Fruit fly (Drosophila melanogaster) whole organism, embryonic: ENCODE data around the gene Irk1.

ENCODE experiments used
- CG15269 ChIP-seq: fragments of 200-800 bp; sonication (Bioruptor generic); optimal IDR thresholded peaks from 2 replicates; lab custom pipeline; 2018; ENCODE audit warnings: missing biosample characterization, mild to moderate bottlenecking, missing genetic modification characterization, moderate library complexity
- CG17612 ChIP-seq: fragments of 200-800 bp; sonication (Bioruptor generic); IDR thresholded peaks from 2 replicates; pipeline ENCODE4 v1.3.6; 2022; ENCODE audit warnings: missing biosample characterization, missing genetic modification characterization
- CG4854 ChIP-seq: fragments of 200-800 bp; sonication (Bioruptor generic); optimal IDR thresholded peaks from 2 replicates; lab custom pipeline; 2016; ENCODE audit warnings: missing biosample characterization, missing genetic modification characterization, inconsistent platforms
- unpg ChIP-seq: fragments of 200-800 bp; sonication (Bioruptor generic); optimal IDR thresholded peaks from 3 replicates; lab custom pipeline; 2018; ENCODE audit warnings: missing biosample characterization, mild to moderate bottlenecking, missing genetic modification characterization, moderate library complexity

DNA sequence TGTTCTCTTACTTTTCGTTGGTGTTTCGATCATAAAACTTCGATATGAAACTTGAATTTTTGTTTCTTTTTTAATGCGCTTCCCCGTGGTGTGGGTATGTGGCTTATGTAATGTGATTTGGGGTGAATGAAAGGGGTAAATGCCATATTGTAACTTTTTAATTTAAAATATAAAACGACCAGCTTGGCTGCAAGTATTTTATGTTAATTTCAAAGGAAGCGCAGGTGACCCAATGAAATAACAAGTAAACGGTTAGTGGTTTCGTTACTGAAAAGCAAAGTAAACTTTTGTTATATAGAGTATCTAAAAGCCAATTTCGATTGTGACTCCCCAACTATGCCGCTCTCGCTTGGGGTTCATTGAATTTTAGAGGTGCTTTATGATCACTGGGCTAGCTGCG, 23.5 kb upstream of the Irk1 start:
- TF ChIP-seq CG17612: no peak
- TF ChIP-seq unpg: no peak
- TF ChIP-seq CG4854: no peak
- no peak for TF ChIP-seq CG15269
